Worm (Caenorhabditis elegans) whole organism, L2 larva: ENCODE data around the gene sru-6.

Experiments used
- R02D3.7 ChIP-seq: fragments of 150-350 bp; optimal IDR thresholded peaks from 2 replicates; lab custom pipeline; 2014; ENCODE audit warnings: missing biosample characterization, missing genetic modification characterization
- ZK546.5 ChIP-seq: sonication (generic microtip); optimal IDR thresholded peaks from 2 replicates; lab custom pipeline; 2017; ENCODE audit warnings: missing biosample characterization, missing genetic modification characterization
- aly-2 ChIP-seq: fragments of 150-350 bp; optimal IDR thresholded peaks from 2 replicates; lab custom pipeline; 2014; ENCODE audit warnings: missing biosample characterization, missing genetic modification characterization
- ceh-16 ChIP-seq: fragments of 150-350 bp; optimal IDR thresholded peaks from 2 replicates; lab custom pipeline; 2014; ENCODE audit warnings: missing biosample characterization, missing genetic modification characterization
- egl-27 ChIP-seq: sonication (generic microtip); optimal IDR thresholded peaks from 3 replicates; lab custom pipeline; 2017; ENCODE audit warnings: missing biosample characterization, missing genetic modification reagents, missing genetic modification characterization
- fos-1 ChIP-seq: fragments of 150-350 bp; optimal IDR thresholded peaks from 2 replicates; lab custom pipeline; 2014; ENCODE audit warnings: missing biosample characterization, missing genetic modification characterization
- lin-11 ChIP-seq: fragments of 150-350 bp; sonication (generic microtip); optimal IDR thresholded peaks from 2 replicates; lab custom pipeline; 2014; ENCODE audit warnings: missing biosample characterization, missing genetic modification characterization, inconsistent platforms, mixed read lengths
- mab-5 ChIP-seq: fragments of 150-350 bp; optimal IDR thresholded peaks from 2 replicates; lab custom pipeline; 2014; ENCODE audit warnings: missing biosample characterization, missing genetic modification characterization
- nhr-237 ChIP-seq: fragments of 150-350 bp; optimal IDR thresholded peaks from 2 replicates; lab custom pipeline; 2014; ENCODE audit warnings: missing biosample characterization, missing genetic modification characterization
- nhr-77 ChIP-seq: fragments of 150-350 bp; optimal IDR thresholded peaks from 2 replicates; lab custom pipeline; 2014; ENCODE audit warnings: missing biosample characterization, missing genetic modification characterization
- ztf-11 ChIP-seq: sonication (generic microtip); optimal IDR thresholded peaks from 2 replicates; lab custom pipeline; 2017; ENCODE audit warnings: missing biosample characterization, missing genetic modification characterization
- ztf-4 ChIP-seq: fragments of 150-350 bp; optimal IDR thresholded peaks from 2 replicates; lab custom pipeline; 2014; ENCODE audit warnings: missing biosample characterization, missing genetic modification characterization

DNA sequence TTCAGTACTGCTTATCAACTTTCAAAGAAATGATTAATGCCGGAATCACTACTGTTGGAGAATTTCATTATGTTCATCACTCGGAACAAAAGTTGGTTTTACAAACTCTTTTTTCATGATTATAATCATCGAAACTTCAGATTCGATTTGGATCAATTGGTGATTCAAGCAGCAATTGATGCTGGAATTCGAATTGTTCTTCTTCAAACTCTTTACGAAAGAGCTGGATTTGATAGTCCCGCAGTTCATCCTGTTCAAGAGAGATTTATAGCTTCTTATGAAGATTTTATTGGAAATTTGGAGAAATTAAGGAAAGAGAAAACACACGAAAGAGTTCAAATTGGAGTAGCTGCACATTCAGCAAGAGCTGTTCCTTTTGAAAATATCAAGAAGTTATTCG is 38.6 kb upstream of the sru-6 start:
- TF ChIP-seq fos-1 (tag; lab: Kevin White, UChicago) (no peak), ZK546.5 (no peak), nhr-237 (tag; lab: Kevin White, UChicago) (no peak), lin-11 (no peak), egl-27 (tag; lab: Kevin White, UChicago) (no peak), ceh-16 (no peak), aly-2 (tag; lab: Kevin White, UChicago) (no peak), R02D3.7 (tag; lab: Kevin White, UChicago) (no peak), ztf-11 (tag; lab: Kevin White, UChicago) (no peak), mab-5 (tag; lab: Kevin White, UChicago) (no peak), nhr-77 (tag; lab: Kevin White, UChicago) (no peak), ztf-4 (tag; lab: Kevin White, UChicago) (no peak)
